Fruit fly (Drosophila melanogaster) whole organism, embryonic: ENCODE measurements around the gene TwdlQ.

Experiments
- Atf3 ChIP-seq: fragments of 200-800 bp; sonication (Bioruptor generic); optimal IDR thresholded peaks from 3 replicates; lab custom pipeline; 2016; ENCODE audit warnings: missing biosample characterization, missing genetic modification characterization
- CG10267 ChIP-seq: fragments of 200-800 bp; sonication (Bioruptor generic); optimal IDR thresholded peaks from 2 replicates; lab custom pipeline; 2018; ENCODE audit warnings: missing biosample characterization, mild to moderate bottlenecking, missing genetic modification characterization, moderate library complexity
- CG11560 ChIP-seq: fragments of 200-800 bp; sonication (Bioruptor generic); IDR thresholded peaks from 3 replicates; pipeline ENCODE4 v1.3.6; 2022; ENCODE audit warnings: missing biosample characterization, missing genetic modification characterization
- CG11696 ChIP-seq: fragments of 200-800 bp; sonication (Bioruptor generic); IDR thresholded peaks from 2 replicates; pipeline ENCODE4 v1.3.6; 2022; ENCODE audit warnings: missing biosample characterization, missing genetic modification characterization
- CG12155 ChIP-seq: fragments of 200-800 bp; sonication (Bioruptor generic); optimal IDR thresholded peaks from 3 replicates; lab custom pipeline; 2016; ENCODE audit warnings: missing biosample characterization, missing genetic modification characterization
- CG13775 ChIP-seq: fragments of 200-800 bp; sonication (Bioruptor generic); optimal IDR thresholded peaks from 3 replicates; lab custom pipeline; 2017; ENCODE audit warnings: missing biosample characterization, mild to moderate bottlenecking, missing genetic modification characterization
- CG13894 ChIP-seq: fragments of 200-800 bp; sonication (Bioruptor generic); optimal IDR thresholded peaks from 3 replicates; lab custom pipeline; 2018; ENCODE audit warnings: missing biosample characterization, mild to moderate bottlenecking, missing genetic modification characterization, moderate library complexity
- CG14860 ChIP-seq: fragments of 200-800 bp; sonication (Bioruptor generic); IDR thresholded peaks from 3 replicates; pipeline ENCODE4 v1.3.6; 2022; ENCODE audit warnings: missing biosample characterization, missing genetic modification characterization; ENCODE audit not compliant: partially characterized antibody
- CG15479 ChIP-seq: fragments of 200-800 bp; sonication (Bioruptor generic); optimal IDR thresholded peaks from 3 replicates; lab custom pipeline; 2019; ENCODE audit warnings: missing biosample characterization, mild to moderate bottlenecking, missing genetic modification characterization, moderate library complexity
- CG1603 ChIP-seq: fragments of 200-800 bp; sonication (Bioruptor generic); optimal IDR thresholded peaks from 2 replicates; lab custom pipeline; 2019; ENCODE audit warnings: missing biosample characterization, mild to moderate bottlenecking, missing genetic modification characterization, moderate library complexity
- CG17912 ChIP-seq: fragments of 200-800 bp; sonication (Bioruptor generic); optimal IDR thresholded peaks from 2 replicates; lab custom pipeline; 2018; ENCODE audit warnings: missing biosample characterization, mild to moderate bottlenecking, missing genetic modification characterization
- CG2120 ChIP-seq: fragments of 200-800 bp; sonication (Bioruptor generic); optimal IDR thresholded peaks from 3 replicates; lab custom pipeline; 2016; ENCODE audit warnings: missing biosample characterization, missing genetic modification characterization
- CG2712 ChIP-seq: fragments of 200-800 bp; optimal IDR thresholded peaks from 3 replicates; lab custom pipeline; 2019; ENCODE audit warnings: missing biosample characterization, mild to moderate bottlenecking, missing genetic modification characterization, moderate library complexity
- CG32767 ChIP-seq: fragments of 200-800 bp; sonication (Bioruptor generic); IDR thresholded peaks from 2 replicates; pipeline ENCODE4 v1.3.6; 2022; ENCODE audit warnings: missing biosample characterization, missing genetic modification characterization
- CG4617 ChIP-seq: fragments of 200-800 bp; sonication (Bioruptor generic); optimal IDR thresholded peaks from 3 replicates; lab custom pipeline; 2016; ENCODE audit warnings: missing biosample characterization, missing genetic modification characterization, borderline replicate concordance
- CG5953 ChIP-seq: fragments of 200-800 bp; sonication (Bioruptor generic); IDR thresholded peaks from 2 replicates; pipeline ENCODE4 v1.3.6; 2022; ENCODE audit warnings: missing biosample characterization, missing genetic modification characterization
- CG6272 ChIP-seq: fragments of 200-800 bp; sonication (Bioruptor generic); IDR thresholded peaks from 2 replicates; pipeline ENCODE4 v1.3.6; 2022; ENCODE audit warnings: missing biosample characterization, missing genetic modification characterization
- CG7928 ChIP-seq: fragments of 200-800 bp; sonication (Bioruptor generic); optimal IDR thresholded peaks from 2 replicates; lab custom pipeline; 2017; ENCODE audit warnings: missing biosample characterization, mild to moderate bottlenecking, missing genetic modification characterization
- CkIIα-i1 ChIP-seq: fragments of 200-800 bp; sonication (Bioruptor generic); IDR thresholded peaks from 2 replicates; pipeline ENCODE4 v1.3.6; 2022; ENCODE audit warnings: missing biosample characterization, missing genetic modification characterization
- CoRest ChIP-seq: fragments of 200-800 bp; sonication (Bioruptor generic); optimal IDR thresholded peaks from 3 replicates; lab custom pipeline; 2018; ENCODE audit warnings: missing biosample characterization, mild to moderate bottlenecking, missing genetic modification characterization, moderate library complexity
- E2f1 ChIP-seq: fragments of 200-800 bp; sonication (Bioruptor generic); IDR thresholded peaks from 2 replicates; pipeline ENCODE4 v1.3.6; 2022; ENCODE audit warnings: missing biosample characterization, missing genetic modification characterization
- E2f2 ChIP-seq: fragments of 200-800 bp; sonication (Bioruptor generic); IDR thresholded peaks from 2 replicates; pipeline ENCODE4 v1.3.6; 2022; ENCODE audit warnings: missing biosample characterization, missing genetic modification characterization
- Gug ChIP-seq: fragments of 200-800 bp; sonication (Bioruptor generic); IDR thresholded peaks from 4 replicates; pipeline ENCODE4 v1.3.6; 2022; ENCODE audit warnings: missing biosample characterization, missing genetic modification characterization
- Lim3 ChIP-seq: fragments of 200-800 bp; sonication (Bioruptor generic); IDR thresholded peaks from 2 replicates; pipeline ENCODE4 v1.3.6; 2022; ENCODE audit warnings: missing biosample characterization, missing genetic modification characterization
- NC2β ChIP-seq: fragments of 200-800 bp; sonication (Bioruptor generic); optimal IDR thresholded peaks from 2 replicates; lab custom pipeline; 2016; ENCODE audit warnings: missing biosample characterization, missing genetic modification characterization
- Rfx ChIP-seq: fragments of 200-800 bp; sonication (Bioruptor generic); IDR thresholded peaks from 2 replicates; pipeline ENCODE4 v1.3.6; 2022; ENCODE audit warnings: missing biosample characterization, missing genetic modification characterization
- Sox100B ChIP-seq: fragments of 200-800 bp; sonication (Bioruptor generic); optimal IDR thresholded peaks from 3 replicates; lab custom pipeline; 2018; ENCODE audit warnings: missing biosample characterization, mild to moderate bottlenecking, missing genetic modification characterization
- Spps ChIP-seq: fragments of 200-800 bp; sonication (Bioruptor generic); optimal IDR thresholded peaks from 2 replicates; lab custom pipeline; 2018; ENCODE audit warnings: missing biosample characterization, mild to moderate bottlenecking, missing genetic modification characterization
- abd-A ChIP-seq: fragments of 200-800 bp; sonication (Bioruptor generic); optimal IDR thresholded peaks from 3 replicates; lab custom pipeline; 2019; ENCODE audit warnings: missing biosample characterization, mild to moderate bottlenecking, missing genetic modification characterization, moderate library complexity
- bcd ChIP-seq: fragments of 200-800 bp; sonication (Bioruptor generic); optimal IDR thresholded peaks from 2 replicates; lab custom pipeline; 2017; ENCODE audit warnings: missing biosample characterization, mild to moderate bottlenecking, missing genetic modification characterization
- bigmax ChIP-seq: fragments of 200-800 bp; sonication (Bioruptor generic); optimal IDR thresholded peaks from 2 replicates; lab custom pipeline; 2018; ENCODE audit warnings: missing biosample characterization, mild to moderate bottlenecking, missing genetic modification characterization
- bowl ChIP-seq: fragments of 200-800 bp; sonication (Bioruptor generic); IDR thresholded peaks from 2 replicates; pipeline ENCODE4 v1.3.6; 2022; ENCODE audit warnings: missing biosample characterization, missing genetic modification characterization
- crp ChIP-seq, 2 experiments: fragments of 200-800 bp; sonication (Bioruptor generic); optimal IDR thresholded peaks; 2 replicates in 1 of 2; 3 replicates in 1 of 2; lab custom pipeline; 2017; ENCODE audit warnings: missing biosample characterization in 2 of 2, missing genetic modification characterization in 2 of 2, mild to moderate bottlenecking in 1 of 2, moderate library complexity in 1 of 2
- emc ChIP-seq: fragments of 200-800 bp; sonication (Bioruptor generic); optimal IDR thresholded peaks from 2 replicates; lab custom pipeline; 2016; ENCODE audit warnings: missing biosample characterization, missing genetic modification characterization
- esg ChIP-seq: fragments of 200-800 bp; sonication (Bioruptor generic); conservative IDR thresholded peaks from 2 replicates; pipeline ENCODE4 v1.3.6; 2022; ENCODE audit warnings: missing biosample characterization, missing genetic modification characterization
- fru ChIP-seq: fragments of >200 bp; optimal IDR thresholded peaks from 2 replicates; lab custom pipeline; 2017
- gcm ChIP-seq: fragments of 200-800 bp; sonication (Bioruptor generic); optimal IDR thresholded peaks from 2 replicates; lab custom pipeline; 2019; ENCODE audit warnings: missing biosample characterization, mild to moderate bottlenecking, missing genetic modification characterization, moderate library complexity
- gcm2 ChIP-seq: fragments of 200-800 bp; sonication (Bioruptor generic); optimal IDR thresholded peaks from 2 replicates; lab custom pipeline; 2016; ENCODE audit warnings: missing biosample characterization, missing genetic modification characterization
- gfzf ChIP-seq: fragments of 200-800 bp; sonication (Bioruptor generic); optimal IDR thresholded peaks from 2 replicates; lab custom pipeline; 2016; ENCODE audit warnings: missing biosample characterization, mild to moderate bottlenecking, missing genetic modification characterization, moderate library complexity
- gsb-n ChIP-seq: fragments of 200-800 bp; sonication (Bioruptor generic); optimal IDR thresholded peaks from 3 replicates; lab custom pipeline; 2018; ENCODE audit warnings: missing biosample characterization, mild to moderate bottlenecking, missing genetic modification characterization
- gt ChIP-seq: fragments of 200-800 bp; sonication (Bioruptor generic); IDR thresholded peaks from 2 replicates; pipeline ENCODE4 v1.3.6; 2022; ENCODE audit warnings: missing biosample characterization, missing genetic modification characterization
- lbe ChIP-seq: fragments of 200-800 bp; sonication (Bioruptor generic); optimal IDR thresholded peaks from 2 replicates; lab custom pipeline; 2016; ENCODE audit warnings: missing biosample characterization, mild to moderate bottlenecking, missing genetic modification characterization
- lov ChIP-seq, 2 experiments: fragments of 200-800 bp in 1 of 2; fragments of >200 bp in 1 of 2; sonication (Bioruptor generic) in 1 of 2; IDR thresholded peaks in 1 of 2; optimal IDR thresholded peaks in 1 of 2; 2 replicates in 1 of 2; 3 replicates in 1 of 2; pipeline versions ENCODE4 v1.3.6 to Lab custom; 2017 to 2022; ENCODE audit warnings: missing biosample characterization in 1 of 2, missing genetic modification characterization in 1 of 2
- nerfin-2 ChIP-seq: fragments of 200-800 bp; sonication (Bioruptor generic); IDR thresholded peaks from 2 replicates; pipeline ENCODE4 v1.3.6; 2022; ENCODE audit warnings: missing biosample characterization, missing genetic modification characterization; ENCODE audit not compliant: partially characterized antibody
- oc ChIP-seq: fragments of 200-800 bp; sonication (Bioruptor generic); optimal IDR thresholded peaks from 2 replicates; lab custom pipeline; 2018; ENCODE audit warnings: missing biosample characterization, mild to moderate bottlenecking, missing genetic modification characterization, moderate library complexity
- phol ChIP-seq: fragments of 200-800 bp; sonication (Bioruptor generic); optimal IDR thresholded peaks from 3 replicates; lab custom pipeline; 2018; ENCODE audit warnings: missing biosample characterization, mild to moderate bottlenecking, missing genetic modification characterization, moderate library complexity
- run ChIP-seq: fragments of 200-800 bp; sonication (Bioruptor generic); optimal IDR thresholded peaks from 3 replicates; lab custom pipeline; 2018; ENCODE audit warnings: missing biosample characterization, mild to moderate bottlenecking, missing genetic modification characterization
- schlank ChIP-seq: fragments of 200-800 bp; sonication (Bioruptor generic); optimal IDR thresholded peaks from 2 replicates; lab custom pipeline; 2018; ENCODE audit warnings: missing biosample characterization, mild to moderate bottlenecking, missing genetic modification characterization
- so ChIP-seq: fragments of 200-800 bp; sonication (Bioruptor generic); IDR thresholded peaks from 3 replicates; pipeline ENCODE4 v1.3.6; 2022; ENCODE audit warnings: missing biosample characterization, missing genetic modification characterization
- tap ChIP-seq: fragments of 200-800 bp; optimal IDR thresholded peaks from 3 replicates; lab custom pipeline; 2019; ENCODE audit warnings: missing biosample characterization, mild to moderate bottlenecking, missing genetic modification characterization, moderate library complexity
- unc-4 ChIP-seq: fragments of 200-800 bp; sonication (Bioruptor generic); IDR thresholded peaks from 2 replicates; pipeline ENCODE4 v1.3.6; 2022; ENCODE audit warnings: missing biosample characterization, missing genetic modification characterization; ENCODE audit not compliant: partially characterized antibody

TwdlQ gene

DNA sequence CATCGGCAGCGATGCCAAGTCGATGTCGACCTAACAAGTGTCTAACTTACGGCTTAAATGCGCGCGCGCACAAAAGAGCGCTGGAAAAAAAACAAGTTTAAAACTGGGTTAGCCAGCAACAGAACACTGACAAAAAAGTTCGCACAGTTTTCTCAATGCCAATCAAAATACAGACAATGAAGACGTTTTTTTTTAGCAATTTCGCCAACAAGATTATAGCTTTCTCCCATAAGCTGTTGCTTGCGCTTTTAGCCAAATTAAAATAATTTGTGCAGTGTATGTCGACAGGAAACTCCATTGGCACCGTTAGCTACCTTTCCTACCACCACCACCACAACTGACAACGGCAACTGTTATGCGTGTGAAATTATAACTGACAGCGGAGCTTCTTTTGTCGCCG lies 38.8 kb downstream of the TwdlQ start (continued):
- TF ChIP-seq CG14860 (GFP tag; lab: Robert Waterston, UW) (no peak), tap (no peak), CG5953 (GFP tag; lab: Robert Waterston, UW) (peak; percentile 37; the same call in 1 of the 2 replicates), CkIIα-i1 (0 out of 2 replicates have a peak, but pooled peaks have one; percentile 46), unc-4 (GFP tag; lab: Robert Waterston, UW) (no peak), lov (optimal IDR thresholded peaks at IDR 0.05; lab: Kevin White, UChicago) (no peak), lov (GFP tag; IDR thresholded peaks at IDR 0.05; lab: Robert Waterston, UW) (no peak), NC2β (GFP tag; lab: Kevin White, UChicago) (no peak), CG2120 (GFP tag; lab: Kevin White, UChicago) (peak; percentile 59), nerfin-2 (GFP tag; lab: Robert Waterston, UW) (no peak), gfzf (GFP tag; lab: Kevin White, UChicago) (no peak), CG11696 (GFP tag; lab: Robert Waterston, UW) (no peak), oc (tag; lab: Kevin White, UChicago) (no peak), gcm2 (GFP tag; lab: Kevin White, UChicago) (no peak), Lim3 (0 out of 2 replicates have a peak, but pooled peaks have one; percentile 6), gt (GFP tag; lab: Robert Waterston, UW) (no peak), CG13894 (tag; lab: Kevin White, UChicago) (no peak), abd-A (tag; lab: Kevin White, UChicago) (no peak), bcd (GFP tag; lab: Kevin White, UChicago) (peak; percentile 58), Sox100B (GFP tag; lab: Kevin White, UChicago) (peak; percentile 54), E2f1 (peak; percentile 69), CG4617 (GFP tag; lab: Kevin White, UChicago) (no peak), so (GFP tag; lab: Robert Waterston, UW) (0 out of 3 replicates have a peak, but pooled peaks have one; percentile 54), Rfx (peak; percentile 70), run (peak; percentile 27), gcm (GFP tag; lab: Kevin White, UChicago) (no peak), CG1603 (tag; lab: Kevin White, UChicago) (no peak), CG15479 (GFP tag; lab: Kevin White, UChicago) (no peak), CG10267 (tag; lab: Kevin White, UChicago) (no peak), CG7928 (no peak), Spps (tag; lab: Kevin White, UChicago) (no peak), bigmax (no peak), E2f2 (GFP tag; lab: Robert Waterston, UW) (peak; percentile 41), CG12155 (no peak), fru (lab: Kevin White, UChicago) (no peak), CG6272 (peak; percentile 25; the same call in 1 of the 2 replicates), esg (GFP tag; lab: Robert Waterston, UW) (peak; percentile 71), CG32767 (peak; percentile 48), schlank (tag; lab: Kevin White, UChicago) (no peak), Gug (GFP tag; lab: Robert Waterston, UW) (peak; percentile 48; the same call in 2 of the 4 replicates), bowl (GFP tag; lab: Robert Waterston, UW) (no peak), emc (GFP tag; lab: Kevin White, UChicago) (no peak), CG13775 (GFP tag; lab: Kevin White, UChicago) (no peak), Atf3 (GFP tag; lab: Kevin White, UChicago) (no peak), CG11560 (tag; lab: Robert Waterston, UW) (no peak), CG17912 (GFP tag; lab: Kevin White, UChicago) (no peak), phol (tag; lab: Kevin White, UChicago) (no peak), CoRest (peak; percentile 26), gsb-n (tag; lab: Kevin White, UChicago) (no peak), CG2712 (no peak), lbe (GFP tag; lab: Kevin White, UChicago) (no peak), crp (GFP tag; optimal IDR thresholded peaks at IDR 0.05; lab: Kevin White, UChicago) (no peak)
